Fruit fly (Drosophila melanogaster): ENCODE results near the gene CG13373.
A peak's percentile ranks its signal among the peaks of the same experiment; 100 is the strongest.

The CG13373 gene

dm6 chrX:526479-527071, 49.8 kb downstream of the CG13373 start:
- TF ChIP-seq Eip78C (GFP tag) (peak; percentile 47), CG11902 (GFP tag; optimal IDR thresholded peaks at IDR 0.05) (no peak)

Data from whole organism, prepupa.